Worm (Caenorhabditis elegans) whole organism, L2 larva: ENCODE results near the gene T13C5.6.

Source experiments
- C34F6.9 ChIP-seq: fragments of 150-350 bp; optimal IDR thresholded peaks from 2 replicates; lab custom pipeline; 2014; ENCODE audit warnings: missing biosample characterization, missing genetic modification characterization
- F13H6.1 ChIP-seq: sonication (generic microtip); optimal IDR thresholded peaks from 2 replicates; lab custom pipeline; 2016; ENCODE audit warnings: missing genetic modification characterization, missing compliant biosample characterization
- R02D3.7 ChIP-seq: fragments of 150-350 bp; optimal IDR thresholded peaks from 2 replicates; lab custom pipeline; 2014; ENCODE audit warnings: missing biosample characterization, missing genetic modification characterization
- Y55F3AM.14 ChIP-seq: fragments of 200-800 bp; sonication (Bioruptor generic); optimal IDR thresholded peaks from 2 replicates; lab custom pipeline; 2018; ENCODE audit warnings: mild to moderate bottlenecking, missing genetic modification characterization, missing compliant biosample characterization
- ZK546.5 ChIP-seq: sonication (generic microtip); optimal IDR thresholded peaks from 2 replicates; lab custom pipeline; 2017; ENCODE audit warnings: missing biosample characterization, missing genetic modification characterization
- alr-1 ChIP-seq: fragments of 150-350 bp; optimal IDR thresholded peaks from 2 replicates; lab custom pipeline; 2014; ENCODE audit warnings: missing biosample characterization, missing genetic modification characterization
- aly-2 ChIP-seq: fragments of 150-350 bp; optimal IDR thresholded peaks from 2 replicates; lab custom pipeline; 2014; ENCODE audit warnings: missing biosample characterization, missing genetic modification characterization
- ama-1 ChIP-seq: fragments of 150-350 bp; optimal IDR thresholded peaks from 2 replicates; lab custom pipeline; 2018; ENCODE audit warnings: inconsistent platforms
- blmp-1 ChIP-seq: sonication (generic microtip); optimal IDR thresholded peaks from 2 replicates; lab custom pipeline; 2017; ENCODE audit warnings: missing genetic modification characterization, mild to moderate bottlenecking, missing compliant biosample characterization, antibody characterized with exemption, moderate library complexity; ENCODE audit not compliant: insufficient read depth
- ceh-16 ChIP-seq: fragments of 150-350 bp; optimal IDR thresholded peaks from 2 replicates; lab custom pipeline; 2014; ENCODE audit warnings: missing biosample characterization, missing genetic modification characterization
- ceh-82 ChIP-seq: fragments of 150-350 bp; optimal IDR thresholded peaks from 2 replicates; lab custom pipeline; 2014; ENCODE audit warnings: missing biosample characterization, missing genetic modification characterization
- crh-2 ChIP-seq: sonication (generic microtip); optimal IDR thresholded peaks from 2 replicates; lab custom pipeline; 2017; ENCODE audit warnings: missing biosample characterization, missing genetic modification characterization
- dmd-4 ChIP-seq: sonication (generic microtip); optimal IDR thresholded peaks from 2 replicates; lab custom pipeline; 2017; ENCODE audit warnings: missing biosample characterization, missing genetic modification characterization
- egl-27 ChIP-seq: sonication (generic microtip); optimal IDR thresholded peaks from 3 replicates; lab custom pipeline; 2017; ENCODE audit warnings: missing biosample characterization, missing genetic modification reagents, missing genetic modification characterization
- elt-1 ChIP-seq: fragments of 150-350 bp; optimal IDR thresholded peaks from 2 replicates; lab custom pipeline; 2014; ENCODE audit warnings: missing biosample characterization, missing genetic modification characterization
- elt-3 ChIP-seq: sonication (generic microtip); optimal IDR thresholded peaks from 2 replicates; lab custom pipeline; 2017; ENCODE audit warnings: missing biosample characterization, missing genetic modification characterization
- fos-1 ChIP-seq: fragments of 150-350 bp; optimal IDR thresholded peaks from 2 replicates; lab custom pipeline; 2014; ENCODE audit warnings: missing biosample characterization, missing genetic modification characterization
- gmeb-1 ChIP-seq: fragments of 150-350 bp; optimal IDR thresholded peaks from 2 replicates; lab custom pipeline; 2014; ENCODE audit warnings: missing biosample characterization, missing genetic modification characterization
- lin-11 ChIP-seq: fragments of 150-350 bp; sonication (generic microtip); optimal IDR thresholded peaks from 2 replicates; lab custom pipeline; 2014; ENCODE audit warnings: missing biosample characterization, missing genetic modification characterization, inconsistent platforms, mixed read lengths
- lin-13 ChIP-seq: fragments of 150-350 bp; optimal IDR thresholded peaks from 2 replicates; lab custom pipeline; 2014; ENCODE audit warnings: missing biosample characterization, missing genetic modification reagents, missing genetic modification characterization
- lin-39 ChIP-seq: fragments of 150-350 bp; optimal IDR thresholded peaks from 2 replicates; lab custom pipeline; 2014; ENCODE audit warnings: missing biosample characterization, missing genetic modification reagents, missing genetic modification characterization
- lsy-2 ChIP-seq, 2 experiments: fragments of 150-350 bp in 1 of 2; sonication (generic microtip) in 1 of 2; optimal IDR thresholded peaks; 2 replicates each; lab custom pipeline; 2014 to 2017; ENCODE audit warnings: missing biosample characterization in 2 of 2, missing genetic modification characterization in 2 of 2
- mab-5 ChIP-seq: fragments of 150-350 bp; optimal IDR thresholded peaks from 2 replicates; lab custom pipeline; 2014; ENCODE audit warnings: missing biosample characterization, missing genetic modification characterization
- mbf-1 ChIP-seq: sonication (generic microtip); optimal IDR thresholded peaks from 2 replicates; lab custom pipeline; 2017; ENCODE audit warnings: missing biosample characterization, missing genetic modification characterization
- mdl-1 ChIP-seq, 2 experiments: fragments of 150-350 bp in 1 of 2; sonication (generic microtip) in 1 of 2; optimal IDR thresholded peaks; 2 replicates each; lab custom pipeline; 2017; ENCODE audit warnings: missing biosample characterization in 2 of 2, missing genetic modification characterization in 2 of 2
- nhr-10 ChIP-seq: sonication (generic microtip); optimal IDR thresholded peaks from 2 replicates; lab custom pipeline; 2017; ENCODE audit warnings: missing biosample characterization, missing genetic modification characterization
- nhr-11 ChIP-seq: fragments of 150-350 bp; optimal IDR thresholded peaks from 2 replicates; lab custom pipeline; 2014; ENCODE audit warnings: missing biosample characterization, missing genetic modification characterization
- nhr-12 ChIP-seq: fragments of 150-350 bp; optimal IDR thresholded peaks from 2 replicates; lab custom pipeline; 2014; ENCODE audit warnings: missing biosample characterization, missing genetic modification characterization
- nhr-129 ChIP-seq: fragments of 150-350 bp; optimal IDR thresholded peaks from 2 replicates; lab custom pipeline; 2014; ENCODE audit warnings: missing biosample characterization, missing genetic modification characterization
- nhr-21 ChIP-seq: fragments of 150-350 bp; optimal IDR thresholded peaks from 2 replicates; lab custom pipeline; 2014; ENCODE audit warnings: missing biosample characterization, missing genetic modification characterization
- nhr-23 ChIP-seq: fragments of 150-350 bp; optimal IDR thresholded peaks from 2 replicates; lab custom pipeline; 2014; ENCODE audit warnings: missing biosample characterization, missing genetic modification reagents, missing genetic modification characterization
- nhr-237 ChIP-seq: fragments of 150-350 bp; optimal IDR thresholded peaks from 2 replicates; lab custom pipeline; 2014; ENCODE audit warnings: missing biosample characterization, missing genetic modification characterization
- nhr-25 ChIP-seq: fragments of 150-350 bp; sonication (generic microtip); optimal IDR thresholded peaks from 3 replicates; lab custom pipeline; 2014; ENCODE audit warnings: missing biosample characterization, missing genetic modification characterization
- nhr-6 ChIP-seq: fragments of 150-350 bp; optimal IDR thresholded peaks from 2 replicates; lab custom pipeline; 2014; ENCODE audit warnings: missing biosample characterization, missing genetic modification characterization
- nhr-77 ChIP-seq: fragments of 150-350 bp; optimal IDR thresholded peaks from 2 replicates; lab custom pipeline; 2014; ENCODE audit warnings: missing biosample characterization, missing genetic modification characterization
- peb-1 ChIP-seq: fragments of 150-350 bp; optimal IDR thresholded peaks from 2 replicates; lab custom pipeline; 2014; ENCODE audit warnings: missing biosample characterization, missing genetic modification characterization
- sem-4 ChIP-seq: fragments of 150-350 bp; optimal IDR thresholded peaks from 2 replicates; lab custom pipeline; 2014; ENCODE audit warnings: missing biosample characterization, missing genetic modification reagents, missing genetic modification characterization
- skn-1 ChIP-seq: sonication (generic microtip); optimal IDR thresholded peaks from 2 replicates; lab custom pipeline; 2017; ENCODE audit warnings: missing biosample characterization, missing genetic modification characterization
- sma-3 ChIP-seq: sonication (generic microtip); optimal IDR thresholded peaks from 2 replicates; lab custom pipeline; 2016; ENCODE audit warnings: missing genetic modification reagents, missing genetic modification characterization, missing compliant biosample characterization
- sma-9 ChIP-seq, 2 experiments: fragments of 150-350 bp in 1 of 2; sonication (generic microtip) in 1 of 2; optimal IDR thresholded peaks; 2 replicates each; lab custom pipeline; 2014 to 2016; ENCODE audit warnings: missing genetic modification characterization in 2 of 2, mild to moderate bottlenecking in 1 of 2, missing biosample characterization in 1 of 2, missing compliant biosample characterization in 1 of 2, missing genetic modification reagents in 1 of 2, moderate library complexity in 1 of 2
- snpc-4 ChIP-seq: fragments of 150-350 bp; optimal IDR thresholded peaks from 2 replicates; lab custom pipeline; 2014; ENCODE audit warnings: missing biosample characterization, missing genetic modification characterization
- unc-39 ChIP-seq: fragments of 150-350 bp; optimal IDR thresholded peaks from 2 replicates; lab custom pipeline; 2014; ENCODE audit warnings: missing biosample characterization, missing genetic modification characterization
- unc-55 ChIP-seq: fragments of 150-350 bp; sonication (generic microtip); optimal IDR thresholded peaks from 3 replicates; lab custom pipeline; 2014; ENCODE audit warnings: missing biosample characterization, missing genetic modification reagents, missing genetic modification characterization
- unc-62 ChIP-seq: fragments of 150-350 bp; optimal IDR thresholded peaks from 2 replicates; lab custom pipeline; 2014; ENCODE audit warnings: missing biosample characterization, missing genetic modification reagents, missing genetic modification characterization
- zag-1 ChIP-seq: fragments of 150-350 bp; optimal IDR thresholded peaks from 2 replicates; lab custom pipeline; 2014; ENCODE audit warnings: missing biosample characterization, missing genetic modification characterization
- ztf-1 ChIP-seq: fragments of 200-800 bp; sonication (Bioruptor generic); conservative IDR thresholded peaks from 2 replicates; pipeline ENCODE4 v1.3.6; 2022; ENCODE audit warnings: missing genetic modification characterization, missing compliant biosample characterization
- ztf-11 ChIP-seq: sonication (generic microtip); optimal IDR thresholded peaks from 2 replicates; lab custom pipeline; 2017; ENCODE audit warnings: missing biosample characterization, missing genetic modification characterization
- ztf-4 ChIP-seq: fragments of 150-350 bp; optimal IDR thresholded peaks from 2 replicates; lab custom pipeline; 2014; ENCODE audit warnings: missing biosample characterization, missing genetic modification characterization

The T13C5.6 gene

ce11 chrX:6254671-6255031 is 47.2 kb upstream of the T13C5.6 start:
- TF ChIP-seq sma-3 (no peak), alr-1 (no peak), unc-62 (GFP tag; lab: Kevin White, UChicago) (no peak), skn-1 (tag; lab: Kevin White, UChicago) (no peak), egl-27 (tag; lab: Kevin White, UChicago) (no peak), blmp-1 (peak; percentile 12)

ce11 chrX:6253899-6254670 is 46.6 kb upstream of the T13C5.6 start:
- TF ChIP-seq egl-27 (tag; lab: Kevin White, UChicago) (no peak), nhr-10 (tag; lab: Kevin White, UChicago) (peak; percentile 33), crh-2 (tag; lab: Kevin White, UChicago) (peak; percentile 58), zag-1 (tag; lab: Kevin White, UChicago) (no peak), nhr-237 (tag; lab: Kevin White, UChicago) (no peak), C34F6.9 (tag; lab: Kevin White, UChicago) (no peak), ama-1 (lab: Kevin White, UChicago) (peak; percentile 91), unc-55 (GFP tag; lab: Kevin White, UChicago) (no peak), skn-1 (tag; lab: Kevin White, UChicago) (no peak), aly-2 (tag; lab: Kevin White, UChicago) (no peak), sma-9 (GFP tag; optimal IDR thresholded peaks at IDR 0.05; lab: Kevin White, UChicago) (peak; percentile 68), sma-9 (tag; optimal IDR thresholded peaks at IDR 0.05; lab: Kevin White, UChicago) (no peak), nhr-23 (no peak), R02D3.7 (tag; lab: Kevin White, UChicago) (no peak), lin-39 (tag; lab: Kevin White, UChicago) (no peak), elt-1 (tag; lab: Kevin White, UChicago) (no peak), mdl-1 (tag; optimal IDR thresholded peaks at IDR 0.05; lab: Kevin White, UChicago) (peak in 1 of 2 experiments; percentile 33), nhr-6 (tag; lab: Kevin White, UChicago) (no peak), mbf-1 (tag; lab: Kevin White, UChicago) (no peak), unc-39 (tag; lab: Kevin White, UChicago) (no peak), lin-13 (peak; percentile 58), nhr-129 (tag; lab: Kevin White, UChicago) (peak; percentile 98), snpc-4 (tag; lab: Kevin White, UChicago) (no peak), nhr-11 (tag; lab: Kevin White, UChicago) (peak; percentile 30), mab-5 (tag; lab: Kevin White, UChicago) (no peak), lin-11 (tag; lab: Kevin White, UChicago) (no peak), ztf-4 (tag; lab: Kevin White, UChicago) (peak; percentile 88), alr-1 (no peak), ztf-1 (GFP tag; lab: Robert Waterston, UW) (no peak), fos-1 (tag; lab: Kevin White, UChicago) (peak; percentile 51), lsy-2 (tag; optimal IDR thresholded peaks at IDR 0.05; lab: Kevin White, UChicago) (peak in 1 of 2 experiments; percentile 61), blmp-1 (peak; percentile 52), nhr-21 (tag; lab: Kevin White, UChicago) (peak; percentile 52), gmeb-1 (tag; lab: Kevin White, UChicago) (no peak), ceh-16 (no peak), unc-62 (GFP tag; lab: Kevin White, UChicago) (no peak), nhr-12 (tag; lab: Kevin White, UChicago) (no peak), elt-3 (tag; lab: Kevin White, UChicago) (no peak), nhr-25 (tag; lab: Kevin White, UChicago) (peak; percentile 68), sma-3 (peak; percentile 15), peb-1 (tag; lab: Kevin White, UChicago) (no peak), ceh-82 (tag; lab: Kevin White, UChicago) (no peak), F13H6.1 (tag; lab: Kevin White, UChicago) (peak; percentile 64), dmd-4 (tag; lab: Kevin White, UChicago) (no peak), Y55F3AM.14 (GFP tag; lab: Kevin White, UChicago) (peak; percentile 58), ZK546.5 (tag; lab: Kevin White, UChicago) (no peak), sem-4 (tag; lab: Kevin White, UChicago) (peak; percentile 78), ztf-11 (tag; lab: Kevin White, UChicago) (no peak), nhr-77 (no peak)
- TF ChIP-seq, all 48 proteins: peak for 18
